Worm (Caenorhabditis elegans) whole organism, midembryonic: ENCODE measurements around the gene C07A9.9.

Experiments
- cog-1 ChIP-seq: sonication (generic microtip); optimal IDR thresholded peaks from 2 replicates; lab custom pipeline; 2016; ENCODE audit warnings: missing genetic modification characterization, missing compliant biosample characterization
- flt-1 ChIP-seq: fragments of 200-800 bp; sonication (Bioruptor generic); IDR thresholded peaks from 2 replicates; pipeline ENCODE4 v1.3.6; 2022; ENCODE audit warnings: missing genetic modification characterization, missing compliant biosample characterization
- klf-2 ChIP-seq: fragments of 200-800 bp; sonication (Bioruptor generic); conservative IDR thresholded peaks from 2 replicates; pipeline ENCODE4 v1.3.6; 2022; ENCODE audit warnings: missing genetic modification reagents, missing genetic modification characterization, missing compliant biosample characterization
- med-1 ChIP-seq: sonication (generic microtip); optimal IDR thresholded peaks from 2 replicates; lab custom pipeline; 2017; ENCODE audit warnings: missing genetic modification characterization, mild to moderate bottlenecking, missing compliant biosample characterization, antibody characterized with exemption, missing genetic modification reagents; ENCODE audit not compliant: insufficient read depth
- ref-1 ChIP-seq: fragments of 200-800 bp; sonication (Bioruptor generic); conservative IDR thresholded peaks from 2 replicates; pipeline ENCODE4 v1.3.6; 2022; ENCODE audit warnings: missing genetic modification reagents, missing genetic modification characterization, missing compliant biosample characterization
- tab-1 ChIP-seq: fragments of 200-800 bp; sonication (Bioruptor generic); IDR thresholded peaks from 2 replicates; pipeline ENCODE4 v1.3.6; 2022; ENCODE audit warnings: missing genetic modification characterization, missing compliant biosample characterization
- ztf-29 ChIP-seq: fragments of 200-800 bp; sonication (Bioruptor generic); IDR thresholded peaks from 2 replicates; pipeline ENCODE4 v1.3.6; 2022; ENCODE audit warnings: missing genetic modification reagents, missing genetic modification characterization, missing compliant biosample characterization

- no peak for TF ChIP-seq ztf-29 (GFP tag; lab: Robert Waterston, UW)
- TF ChIP-seq tab-1, result no peak
- no peak for TF ChIP-seq cog-1
- TF ChIP-seq med-1, result no peak
- no peak for TF ChIP-seq ref-1 (GFP tag; lab: Robert Waterston, UW)
- no peak for TF ChIP-seq klf-2 (GFP tag; lab: Robert Waterston, UW)
- no peak for TF ChIP-seq flt-1 (GFP tag; lab: Robert Waterston, UW)
These were observed 28.0 kb downstream of the C07A9.9 start for ce11 chrIII:9639281-9640050.
